Fruit fly (Drosophila melanogaster) whole organism, pupa: ENCODE data around the gene CG15533.

ENCODE experiments used
- CG17806 ChIP-seq: fragments of 200-800 bp; sonication (Bioruptor generic); optimal IDR thresholded peaks from 2 replicates; lab custom pipeline; 2018; ENCODE audit warnings: missing biosample characterization, mild to moderate bottlenecking, missing genetic modification characterization, moderate library complexity
- CG4496 ChIP-seq: fragments of 200-800 bp; sonication (Bioruptor generic); IDR thresholded peaks from 3 replicates; pipeline ENCODE4 v1.3.6; 2022; ENCODE audit warnings: missing biosample characterization, missing genetic modification characterization
- D1 ChIP-seq: fragments of 200-800 bp; sonication (Bioruptor generic); optimal IDR thresholded peaks from 2 replicates; lab custom pipeline; 2018; ENCODE audit warnings: missing biosample characterization, mild to moderate bottlenecking, missing genetic modification characterization, moderate library complexity
- EcR ChIP-seq: fragments of 200-800 bp; sonication (Bioruptor generic); optimal IDR thresholded peaks from 3 replicates; lab custom pipeline; 2019; ENCODE audit warnings: missing biosample characterization, missing genetic modification characterization, mild to moderate bottlenecking, moderate library complexity, missing genetic modification reagents
- Pif1A ChIP-seq: fragments of 200-800 bp; sonication (Bioruptor generic); optimal IDR thresholded peaks from 3 replicates; lab custom pipeline; 2016; ENCODE audit warnings: missing biosample characterization, missing genetic modification characterization
- fd96Ca ChIP-seq: fragments of 200-800 bp; sonication (Bioruptor generic); IDR thresholded peaks from 3 replicates; pipeline ENCODE4 v1.3.6; 2022; ENCODE audit warnings: missing biosample characterization, missing genetic modification characterization

- TF ChIP-seq EcR = no peak
- no peak for TF ChIP-seq D1 (tag; lab: Kevin White, UChicago)
- no peak for TF ChIP-seq CG17806 (tag; lab: Kevin White, UChicago)
- no peak for TF ChIP-seq Pif1A (GFP tag; lab: Kevin White, UChicago)
- no peak for TF ChIP-seq fd96Ca (GFP tag; lab: Robert Waterston, UW)
- no peak for TF ChIP-seq CG4496
Observed at dm6 chr3R:30459066-30459935, 30.7 kb downstream of the CG15533 start, which contains the start of the genes CG2224 and CDase.
